Fruit fly (Drosophila melanogaster) whole organism, embryonic: ENCODE results near the gene rols.

Experiments
- CG10147 ChIP-seq: fragments of 200-800 bp; sonication (Bioruptor generic); optimal IDR thresholded peaks from 2 replicates; lab custom pipeline; 2019; ENCODE audit warnings: missing biosample characterization, mild to moderate bottlenecking, missing genetic modification characterization, moderate library complexity
- CG10366 ChIP-seq: fragments of 200-800 bp; sonication (Bioruptor generic); IDR thresholded peaks from 2 replicates; pipeline ENCODE4 v1.3.6; 2022; ENCODE audit warnings: missing biosample characterization, missing genetic modification characterization
- CG11398 ChIP-seq: fragments of 200-800 bp; sonication (Bioruptor generic); optimal IDR thresholded peaks from 2 replicates; lab custom pipeline; 2016; ENCODE audit warnings: missing biosample characterization, missing genetic modification characterization
- CG14014 ChIP-seq: fragments of 200-800 bp; sonication (Bioruptor generic); IDR thresholded peaks from 2 replicates; pipeline ENCODE4 v1.3.6; 2022; ENCODE audit warnings: missing biosample characterization, missing genetic modification characterization
- CG14860 ChIP-seq: fragments of 200-800 bp; sonication (Bioruptor generic); IDR thresholded peaks from 3 replicates; pipeline ENCODE4 v1.3.6; 2022; ENCODE audit warnings: missing biosample characterization, missing genetic modification characterization; ENCODE audit not compliant: partially characterized antibody
- CG15514 ChIP-seq: fragments of 200-800 bp; sonication (Bioruptor generic); optimal IDR thresholded peaks from 3 replicates; lab custom pipeline; 2017; ENCODE audit warnings: missing biosample characterization, missing genetic modification characterization, mild to moderate bottlenecking, moderate library complexity, missing genetic modification reagents
- CG1647 ChIP-seq: fragments of 200-800 bp; sonication (Bioruptor generic); optimal IDR thresholded peaks from 3 replicates; lab custom pipeline; 2016; ENCODE audit warnings: missing biosample characterization, missing genetic modification characterization
- CG16779 ChIP-seq: fragments of 200-800 bp; sonication (Bioruptor generic); IDR thresholded peaks from 2 replicates; pipeline ENCODE4 v1.3.6; 2022; ENCODE audit warnings: missing biosample characterization, missing genetic modification characterization
- CG16813 ChIP-seq: fragments of 200-800 bp; sonication (Bioruptor generic); IDR thresholded peaks from 3 replicates; pipeline ENCODE4 v1.3.6; 2022; ENCODE audit warnings: missing biosample characterization, missing genetic modification characterization; ENCODE audit not compliant: partially characterized antibody
- CG16815 ChIP-seq: fragments of 200-800 bp; sonication (Bioruptor generic); optimal IDR thresholded peaks from 3 replicates; lab custom pipeline; 2017; ENCODE audit warnings: missing biosample characterization, mild to moderate bottlenecking, missing genetic modification characterization
- CG34422 ChIP-seq: fragments of 200-800 bp; sonication (Bioruptor generic); IDR thresholded peaks from 3 replicates; pipeline ENCODE4 v1.3.6; 2022; ENCODE audit warnings: missing biosample characterization, missing genetic modification characterization
- CG3726 ChIP-seq: fragments of 200-800 bp; sonication (Bioruptor generic); IDR thresholded peaks from 3 replicates; pipeline ENCODE4, ENCODE4 v1.3.6; 2022; ENCODE audit warnings: missing biosample characterization, missing genetic modification characterization
- CG3838 ChIP-seq: fragments of 200-800 bp; sonication (Bioruptor generic); optimal IDR thresholded peaks from 3 replicates; lab custom pipeline; 2016; ENCODE audit warnings: missing biosample characterization, missing genetic modification characterization
- CG3847 ChIP-seq: fragments of 200-800 bp; sonication (Bioruptor generic); IDR thresholded peaks from 2 replicates; pipeline ENCODE4 v1.3.6; 2022; ENCODE audit warnings: missing biosample characterization, missing genetic modification characterization
- CG43689 ChIP-seq: fragments of 200-800 bp; sonication (Bioruptor generic); IDR thresholded peaks from 2 replicates; pipeline ENCODE4 v1.3.6; 2022; ENCODE audit warnings: missing biosample characterization, missing genetic modification characterization
- CG4404 ChIP-seq: fragments of 200-800 bp; sonication (Bioruptor generic); IDR thresholded peaks from 2 replicates; pipeline ENCODE4 v1.3.6; 2022; ENCODE audit warnings: missing biosample characterization, missing genetic modification characterization
- CG4707 ChIP-seq: fragments of 200-800 bp; sonication (Bioruptor generic); optimal IDR thresholded peaks from 2 replicates; lab custom pipeline; 2018; ENCODE audit warnings: missing biosample characterization, mild to moderate bottlenecking, missing genetic modification characterization, moderate library complexity
- CG5180 ChIP-seq: fragments of 200-800 bp; sonication (Bioruptor generic); optimal IDR thresholded peaks from 3 replicates; lab custom pipeline; 2017; ENCODE audit warnings: missing biosample characterization, missing genetic modification characterization, mild to moderate bottlenecking, moderate library complexity, missing genetic modification reagents
- CG7745 ChIP-seq: fragments of 200-800 bp; sonication (Bioruptor generic); optimal IDR thresholded peaks from 2 replicates; lab custom pipeline; 2018; ENCODE audit warnings: missing biosample characterization, mild to moderate bottlenecking, missing genetic modification characterization, moderate library complexity
- CG7786 ChIP-seq: fragments of 200-800 bp; sonication (Bioruptor generic); optimal IDR thresholded peaks from 2 replicates; lab custom pipeline; 2016; ENCODE audit warnings: missing biosample characterization, missing genetic modification characterization
- Camta ChIP-seq: fragments of 200-800 bp; sonication (Bioruptor generic); optimal IDR thresholded peaks from 2 replicates; lab custom pipeline; 2016; ENCODE audit warnings: missing biosample characterization, missing genetic modification characterization
- D19B ChIP-seq: fragments of 200-800 bp; sonication (Bioruptor generic); optimal IDR thresholded peaks from 2 replicates; lab custom pipeline; 2017; ENCODE audit warnings: missing biosample characterization, mild to moderate bottlenecking, missing genetic modification characterization
- Dll ChIP-seq: fragments of 200-800 bp; sonication (Bioruptor generic); IDR thresholded peaks from 4 replicates; pipeline ENCODE4 v1.3.6; 2022; ENCODE audit warnings: missing biosample characterization, missing genetic modification characterization; ENCODE audit not compliant: partially characterized antibody
- Dp ChIP-seq: fragments of 200-800 bp; sonication (Bioruptor generic); optimal IDR thresholded peaks from 2 replicates; lab custom pipeline; 2018; ENCODE audit warnings: missing biosample characterization, mild to moderate bottlenecking, missing genetic modification characterization, moderate library complexity
- E2f2 ChIP-seq: fragments of 200-800 bp; sonication (Bioruptor generic); IDR thresholded peaks from 2 replicates; pipeline ENCODE4 v1.3.6; 2022; ENCODE audit warnings: missing biosample characterization, missing genetic modification characterization
- Fer1 ChIP-seq: fragments of 200-800 bp; sonication (Bioruptor generic); optimal IDR thresholded peaks from 2 replicates; lab custom pipeline; 2017; ENCODE audit warnings: missing biosample characterization, mild to moderate bottlenecking, missing genetic modification characterization
- HLH54F ChIP-seq: fragments of 200-800 bp; sonication (Bioruptor generic); optimal IDR thresholded peaks from 3 replicates; lab custom pipeline; 2016; ENCODE audit warnings: missing biosample characterization, missing genetic modification characterization
- Hand ChIP-seq: fragments of 200-800 bp; sonication (Bioruptor generic); optimal IDR thresholded peaks from 2 replicates; lab custom pipeline; 2017; ENCODE audit warnings: mild to moderate bottlenecking, missing biosample characterization, missing genetic modification reagents, missing genetic modification characterization
- Hey ChIP-seq: fragments of 200-800 bp; sonication (Bioruptor generic); optimal IDR thresholded peaks from 3 replicates; lab custom pipeline; 2018; ENCODE audit warnings: missing biosample characterization, mild to moderate bottlenecking, missing genetic modification characterization
- Hmr ChIP-seq: fragments of 200-800 bp; sonication (Bioruptor generic); optimal IDR thresholded peaks from 3 replicates; lab custom pipeline; 2017; ENCODE audit warnings: mild to moderate bottlenecking, missing biosample characterization, missing genetic modification reagents, missing genetic modification characterization
- Sry-δ ChIP-seq: fragments of 200-800 bp; sonication (Bioruptor generic); optimal IDR thresholded peaks from 2 replicates; lab custom pipeline; 2016; ENCODE audit warnings: missing biosample characterization, missing genetic modification characterization
- Trl ChIP-seq, 3 experiments: fragments of >200 bp in 2 of 3; fragments of 200-800 bp in 1 of 3; sonication (Bioruptor generic) in 1 of 3; optimal IDR thresholded peaks; 2 replicates in 1 of 3; 3 replicates in 2 of 3; lab custom pipeline; 2016 to 2017; ENCODE audit warnings: missing biosample characterization in 1 of 3, missing genetic modification characterization in 1 of 3
- amos ChIP-seq: fragments of 200-800 bp; sonication (Bioruptor generic); IDR thresholded peaks from 2 replicates; pipeline ENCODE4 v1.3.6; 2022; ENCODE audit warnings: missing biosample characterization, missing genetic modification characterization; ENCODE audit not compliant: partially characterized antibody
- bigmax ChIP-seq: fragments of 200-800 bp; sonication (Bioruptor generic); optimal IDR thresholded peaks from 2 replicates; lab custom pipeline; 2018; ENCODE audit warnings: missing biosample characterization, mild to moderate bottlenecking, missing genetic modification characterization
- chm ChIP-seq: fragments of 200-800 bp; sonication (Bioruptor generic); IDR thresholded peaks from 2 replicates; pipeline ENCODE4 v1.3.6; 2022; ENCODE audit warnings: missing biosample characterization, missing genetic modification characterization
- corto ChIP-seq: fragments of 200-800 bp; sonication (Bioruptor generic); optimal IDR thresholded peaks from 2 replicates; lab custom pipeline; 2016; ENCODE audit warnings: missing biosample characterization, mild to moderate bottlenecking, missing genetic modification characterization, moderate library complexity
- dm ChIP-seq: fragments of 200-800 bp; sonication (Bioruptor generic); optimal IDR thresholded peaks from 3 replicates; lab custom pipeline; 2016; ENCODE audit warnings: missing biosample characterization, missing genetic modification characterization
- en ChIP-seq: fragments of 200-800 bp; sonication (Bioruptor generic); optimal IDR thresholded peaks from 2 replicates; lab custom pipeline; 2016; ENCODE audit warnings: missing biosample characterization, missing genetic modification characterization
- ewg ChIP-seq: fragments of 200-800 bp; sonication (Bioruptor generic); optimal IDR thresholded peaks from 3 replicates; lab custom pipeline; 2017; ENCODE audit warnings: mild to moderate bottlenecking, missing biosample characterization, missing genetic modification reagents, missing genetic modification characterization
- ftz-f1 ChIP-seq: fragments of 200-800 bp; sonication (Bioruptor generic); optimal IDR thresholded peaks from 2 replicates; lab custom pipeline; 2016; ENCODE audit warnings: missing biosample characterization, missing genetic modification characterization
- grn ChIP-seq: fragments of 200-800 bp; sonication (Bioruptor generic); optimal IDR thresholded peaks from 3 replicates; lab custom pipeline; 2017; ENCODE audit warnings: missing biosample characterization, missing genetic modification characterization
- lab ChIP-seq: fragments of 200-800 bp; sonication (Bioruptor generic); optimal IDR thresholded peaks from 3 replicates; lab custom pipeline; 2017; ENCODE audit warnings: missing biosample characterization, missing genetic modification characterization, mild to moderate bottlenecking, moderate library complexity, missing genetic modification reagents
- luna ChIP-seq: fragments of 200-800 bp; sonication (Bioruptor generic); optimal IDR thresholded peaks from 2 replicates; lab custom pipeline; 2016; ENCODE audit warnings: missing biosample characterization, missing genetic modification characterization
- nerfin-2 ChIP-seq: fragments of 200-800 bp; sonication (Bioruptor generic); IDR thresholded peaks from 2 replicates; pipeline ENCODE4 v1.3.6; 2022; ENCODE audit warnings: missing biosample characterization, missing genetic modification characterization; ENCODE audit not compliant: partially characterized antibody
- peb ChIP-seq: fragments of 200-800 bp; sonication (Bioruptor generic); IDR thresholded peaks from 2 replicates; pipeline ENCODE4 v1.3.6; 2022; ENCODE audit warnings: missing biosample characterization, missing genetic modification characterization
- salm ChIP-seq: fragments of 200-800 bp; sonication (Bioruptor generic); optimal IDR thresholded peaks from 2 replicates; lab custom pipeline; 2018; ENCODE audit warnings: missing biosample characterization, mild to moderate bottlenecking, missing genetic modification characterization
- sens-2 ChIP-seq: fragments of 200-800 bp; sonication (Bioruptor generic); IDR thresholded peaks from 2 replicates; pipeline ENCODE4 v1.3.6; 2022; ENCODE audit warnings: missing biosample characterization, missing genetic modification characterization
- stc ChIP-seq: fragments of 200-800 bp; sonication (Bioruptor generic); IDR thresholded peaks from 2 replicates; pipeline ENCODE4 v1.3.6; 2022; ENCODE audit warnings: missing biosample characterization, missing genetic modification characterization
- stwl ChIP-seq: fragments of 200-800 bp; sonication (Bioruptor generic); optimal IDR thresholded peaks from 3 replicates; lab custom pipeline; 2018; ENCODE audit warnings: missing biosample characterization, mild to moderate bottlenecking, missing genetic modification characterization, moderate library complexity
- tx ChIP-seq: fragments of 200-800 bp; sonication (Bioruptor generic); optimal IDR thresholded peaks from 2 replicates; lab custom pipeline; 2016; ENCODE audit warnings: missing biosample characterization, missing genetic modification characterization
- usp ChIP-seq: fragments of >200 bp; optimal IDR thresholded peaks from 2 replicates; lab custom pipeline; 2017; ENCODE audit warnings: missing biosample characterization, missing genetic modification characterization

rols gene

dm6 chr3L:12053695-12054094 lies 11.0 kb downstream of the rols start (continued):
- TF ChIP-seq amos (no peak), CG34422 (GFP tag; lab: Robert Waterston, UW) (no peak), ftz-f1 (GFP tag; lab: Kevin White, UChicago) (no peak), ewg (GFP tag; lab: Kevin White, UChicago) (peak; percentile 17), CG14014 (GFP tag; lab: Robert Waterston, UW) (no peak), CG10147 (no peak), CG16813 (GFP tag; lab: Robert Waterston, UW) (no peak), CG1647 (no peak), CG10366 (GFP tag; lab: Robert Waterston, UW) (peak; percentile 46; the same call in 1 of the 2 replicates), stwl (tag; lab: Kevin White, UChicago) (peak; percentile 19), Dp (GFP tag; lab: Kevin White, UChicago) (no peak), grn (GFP tag; lab: Kevin White, UChicago) (peak; percentile 11), Dll (GFP tag; lab: Robert Waterston, UW) (no peak), CG43689 (GFP tag; lab: Robert Waterston, UW) (no peak), en (GFP tag; lab: Kevin White, UChicago) (peak; percentile 58), CG14860 (GFP tag; lab: Robert Waterston, UW) (no peak), nerfin-2 (GFP tag; lab: Robert Waterston, UW) (no peak), CG3838 (GFP tag; lab: Kevin White, UChicago) (no peak), CG5180 (no peak), CG11398 (GFP tag; lab: Kevin White, UChicago) (no peak), CG7786 (GFP tag; lab: Kevin White, UChicago) (no peak), dm (GFP tag; lab: Kevin White, UChicago) (no peak), peb (peak; percentile 43; the same call in 1 of the 2 replicates), CG4707 (GFP tag; lab: Kevin White, UChicago) (no peak), E2f2 (GFP tag; lab: Robert Waterston, UW) (no peak; the same call in 1 of the 2 replicates), CG7745 (tag; lab: Kevin White, UChicago) (no peak), stc (GFP tag; lab: Robert Waterston, UW) (peak; percentile 62), CG15514 (GFP tag; lab: Kevin White, UChicago) (no peak), Hey (tag; lab: Kevin White, UChicago) (no peak), CG16815 (GFP tag; lab: Kevin White, UChicago) (peak; percentile 24), Hmr (no peak), HLH54F (GFP tag; lab: Kevin White, UChicago) (no peak), CG3726 (GFP tag; lab: Robert Waterston, UW) (no peak), salm (tag; lab: Kevin White, UChicago) (no peak), Sry-δ (peak; percentile 37), Hand (GFP tag; lab: Kevin White, UChicago) (no peak), chm (no peak), sens-2 (no peak), usp (GFP tag; lab: Kevin White, UChicago) (no peak), CG3847 (GFP tag; lab: Robert Waterston, UW) (no peak), tx (GFP tag; lab: Kevin White, UChicago) (no peak), Fer1 (GFP tag; lab: Kevin White, UChicago) (no peak), Camta (GFP tag; lab: Kevin White, UChicago) (no peak), CG4404 (GFP tag; lab: Robert Waterston, UW) (no peak), lab (peak; percentile 7), bigmax (GFP tag; lab: Kevin White, UChicago) (no peak), luna (GFP tag; lab: Kevin White, UChicago) (no peak), corto (GFP tag; lab: Kevin White, UChicago) (peak; percentile 91), Trl (optimal IDR thresholded peaks at IDR 0.05; lab: Kevin White, UChicago) (no peak), Trl (GFP tag; optimal IDR thresholded peaks at IDR 0.05; lab: Kevin White, UChicago) (peak; percentile 53), D19B (no peak), CG16779 (GFP tag; lab: Robert Waterston, UW) (no peak)
